Worm (Caenorhabditis elegans) whole organism, L1 larva: ENCODE measurements around the gene R13D7.2.

Experiments
- C16A3.4 ChIP-seq: fragments of 150-350 bp; optimal IDR thresholded peaks from 2 replicates; lab custom pipeline; 2014; ENCODE audit warnings: missing biosample characterization, missing genetic modification characterization
- C34B4.2 ChIP-seq: sonication (generic microtip); optimal IDR thresholded peaks from 2 replicates; lab custom pipeline; 2017; ENCODE audit warnings: mild to moderate bottlenecking, missing genetic modification characterization, missing compliant biosample characterization
- F16B12.6 ChIP-seq: fragments of 150-350 bp; optimal IDR thresholded peaks from 2 replicates; lab custom pipeline; 2014; ENCODE audit warnings: missing biosample characterization, missing genetic modification characterization
- Y116A8C.19 ChIP-seq: sonication (generic microtip); optimal IDR thresholded peaks from 2 replicates; lab custom pipeline; 2016; ENCODE audit warnings: missing compliant biosample characterization, missing genetic modification characterization, borderline replicate concordance
- aha-1 ChIP-seq: fragments of 150-350 bp; optimal IDR thresholded peaks from 2 replicates; lab custom pipeline; 2014; ENCODE audit warnings: missing biosample characterization, missing genetic modification characterization
- aly-2 ChIP-seq: fragments of 150-350 bp; optimal IDR thresholded peaks from 2 replicates; lab custom pipeline; 2014; ENCODE audit warnings: missing biosample characterization, missing genetic modification characterization
- blmp-1 ChIP-seq: fragments of 150-350 bp; optimal IDR thresholded peaks from 2 replicates; lab custom pipeline; 2014; ENCODE audit warnings: missing biosample characterization, missing genetic modification characterization
- ceh-63 ChIP-seq: fragments of 200-800 bp; sonication (Bioruptor generic); optimal IDR thresholded peaks from 2 replicates; lab custom pipeline; 2018; ENCODE audit warnings: mild to moderate bottlenecking, missing genetic modification characterization, missing compliant biosample characterization
- ceh-8 ChIP-seq: fragments of 200-800 bp; sonication (Bioruptor generic); optimal IDR thresholded peaks from 2 replicates; lab custom pipeline; 2018; ENCODE audit warnings: mild to moderate bottlenecking, missing genetic modification characterization, moderate library complexity, missing compliant biosample characterization
- ceh-88 ChIP-seq: fragments of 200-800 bp; sonication (Bioruptor generic); IDR thresholded peaks from 2 replicates; pipeline ENCODE4 v1.3.6; 2022; ENCODE audit warnings: missing genetic modification characterization, missing compliant biosample characterization
- efl-1 ChIP-seq, 4 experiments: fragments of 150-350 bp; optimal IDR thresholded peaks in 3 of 4; peaks in 1 of 4; 1 replicate in 1 of 4; 2 replicates in 3 of 4; lab custom pipeline; 2014; ENCODE audit warnings: missing biosample characterization in 2 of 4, missing genetic modification characterization in 2 of 4, missing genetic modification reagents in 2 of 4
- egl-13 ChIP-seq: sonication (generic microtip); optimal IDR thresholded peaks from 2 replicates; lab custom pipeline; 2016; ENCODE audit warnings: missing genotype, missing genetic modification reagents, missing genetic modification characterization, missing compliant biosample characterization
- elt-2 ChIP-seq: sonication (generic microtip); optimal IDR thresholded peaks from 2 replicates; lab custom pipeline; 2016; ENCODE audit warnings: missing genetic modification characterization, mild to moderate bottlenecking, inconsistent platforms, missing compliant biosample characterization, missing genetic modification reagents
- elt-3 ChIP-seq, 6 experiments: fragments of 150-350 bp in 1 of 6; sonication (generic microtip); optimal IDR thresholded peaks; 2 replicates each; lab custom pipeline; 2017 to 2018; ENCODE audit warnings: missing biosample characterization in 6 of 6, missing genetic modification characterization in 6 of 6, inconsistent platforms in 1 of 6
- ets-5 ChIP-seq: fragments of 200-800 bp; sonication (Bioruptor generic); IDR thresholded peaks from 2 replicates; pipeline ENCODE4 v1.3.6; 2022; ENCODE audit warnings: missing genetic modification characterization, missing compliant biosample characterization
- fkh-10 ChIP-seq: sonication (generic microtip); optimal IDR thresholded peaks from 2 replicates; lab custom pipeline; 2017; ENCODE audit warnings: missing biosample characterization, missing genetic modification reagents, missing genetic modification characterization
- fkh-4 ChIP-seq: sonication (generic microtip); optimal IDR thresholded peaks from 2 replicates; lab custom pipeline; 2016; ENCODE audit warnings: missing compliant biosample characterization, missing genetic modification characterization, borderline replicate concordance
- fkh-8 ChIP-seq: sonication (generic microtip); optimal IDR thresholded peaks from 2 replicates; lab custom pipeline; 2016; ENCODE audit warnings: mild to moderate bottlenecking, missing genetic modification characterization, missing compliant biosample characterization
- grh-1 ChIP-seq: fragments of 200-800 bp; sonication (Bioruptor generic); IDR thresholded peaks from 2 replicates; pipeline ENCODE4 v1.3.6; 2022; ENCODE audit warnings: missing genetic modification reagents, missing genetic modification characterization, missing compliant biosample characterization
- hlh-17 ChIP-seq: fragments of 200-800 bp; sonication (Bioruptor generic); optimal IDR thresholded peaks from 2 replicates; lab custom pipeline; 2018; ENCODE audit warnings: missing genetic modification characterization, mild to moderate bottlenecking, missing compliant biosample characterization, moderate library complexity, borderline replicate concordance
- hpl-2 ChIP-seq: fragments of 150-350 bp; optimal IDR thresholded peaks from 2 replicates; lab custom pipeline; 2014; ENCODE audit warnings: missing biosample characterization, missing genetic modification reagents, missing genetic modification characterization
- isw-1 ChIP-seq: fragments of 200-800 bp; sonication (Bioruptor generic); IDR thresholded peaks from 2 replicates; pipeline ENCODE4 v1.3.6; 2022; ENCODE audit warnings: missing genetic modification characterization, missing compliant biosample characterization
- lin-13 ChIP-seq: fragments of 150-350 bp; optimal IDR thresholded peaks from 2 replicates; lab custom pipeline; 2014; ENCODE audit warnings: missing biosample characterization, missing genetic modification reagents, missing genetic modification characterization
- lin-14 ChIP-seq: fragments of 200-800 bp; sonication (Bioruptor generic); optimal IDR thresholded peaks from 2 replicates; lab custom pipeline; 2018; ENCODE audit warnings: mild to moderate bottlenecking, missing genetic modification characterization, moderate library complexity, missing compliant biosample characterization
- lin-35 ChIP-seq, 2 experiments: fragments of 150-350 bp; optimal IDR thresholded peaks; 2 replicates each; lab custom pipeline; 2014; ENCODE audit warnings: missing biosample characterization in 2 of 2, missing genetic modification characterization in 2 of 2, missing genetic modification reagents in 2 of 2
- lin-39 ChIP-seq: fragments of 150-350 bp; optimal IDR thresholded peaks from 2 replicates; lab custom pipeline; 2014; ENCODE audit warnings: missing biosample characterization, missing genetic modification reagents, missing genetic modification characterization
- lsy-2 ChIP-seq, 2 experiments: fragments of 150-350 bp; optimal IDR thresholded peaks; 2 replicates each; lab custom pipeline; 2014; ENCODE audit warnings: missing biosample characterization in 2 of 2, missing genetic modification characterization in 2 of 2
- mab-9 ChIP-seq: fragments of 200-800 bp; sonication (Bioruptor generic); IDR thresholded peaks from 2 replicates; pipeline ENCODE4 v1.3.6; 2022; ENCODE audit warnings: missing genetic modification reagents, missing genetic modification characterization, missing compliant biosample characterization
- mdl-1 ChIP-seq, 2 experiments: fragments of 150-350 bp; optimal IDR thresholded peaks; 2 replicates each; lab custom pipeline; 2014 to 2017; ENCODE audit warnings: missing biosample characterization in 2 of 2, missing genetic modification characterization in 2 of 2, inconsistent platforms in 1 of 2
- nhr-19 ChIP-seq: fragments of 200-800 bp; sonication (Bioruptor generic); conservative IDR thresholded peaks from 2 replicates; pipeline ENCODE4 v1.3.6; 2022; ENCODE audit warnings: missing genetic modification characterization, missing compliant biosample characterization
- nhr-71 ChIP-seq: sonication (generic microtip); optimal IDR thresholded peaks from 2 replicates; lab custom pipeline; 2016; ENCODE audit warnings: mild to moderate bottlenecking, missing genetic modification characterization, moderate library complexity, missing compliant biosample characterization
- nhr-85 ChIP-seq: sonication (generic microtip); peaks from one replicate; lab custom pipeline; 2016; ENCODE audit warnings: missing genetic modification characterization, inconsistent platforms, missing compliant biosample characterization
- nhr-90 ChIP-seq: sonication (generic microtip); optimal IDR thresholded peaks from 2 replicates; lab custom pipeline; 2016; ENCODE audit warnings: mild to moderate bottlenecking, missing genetic modification characterization, missing compliant biosample characterization; ENCODE audit not compliant: poor library complexity
- pag-3 ChIP-seq: sonication (generic microtip); optimal IDR thresholded peaks from 2 replicates; lab custom pipeline; 2017; ENCODE audit warnings: missing genetic modification characterization, mild to moderate bottlenecking, missing compliant biosample characterization, antibody characterized with exemption, borderline replicate concordance; ENCODE audit not compliant: insufficient read depth
- pax-3 ChIP-seq: fragments of 200-800 bp; sonication (Bioruptor generic); optimal IDR thresholded peaks from 2 replicates; lab custom pipeline; 2018; ENCODE audit warnings: mild to moderate bottlenecking, missing genetic modification characterization, moderate library complexity, missing compliant biosample characterization
- pqm-1 ChIP-seq: sonication (generic microtip); optimal IDR thresholded peaks from 3 replicates; lab custom pipeline; 2017; ENCODE audit warnings: missing biosample characterization, missing genetic modification characterization
- skn-1 ChIP-seq: fragments of 150-350 bp; optimal IDR thresholded peaks from 2 replicates; lab custom pipeline; 2014; ENCODE audit warnings: missing biosample characterization, missing genetic modification characterization
- snpc-4 ChIP-seq: fragments of 150-350 bp; optimal IDR thresholded peaks from 2 replicates; lab custom pipeline; 2014; ENCODE audit warnings: missing biosample characterization, missing genetic modification characterization
- snu-23 ChIP-seq: sonication (generic microtip); optimal IDR thresholded peaks from 2 replicates; lab custom pipeline; 2016; ENCODE audit warnings: missing genetic modification characterization, missing compliant biosample characterization
- sox-4 ChIP-seq: sonication (generic microtip); optimal IDR thresholded peaks from 2 replicates; lab custom pipeline; 2016; ENCODE audit warnings: missing genetic modification characterization, missing compliant biosample characterization
- swsn-7 ChIP-seq: sonication (generic microtip); optimal IDR thresholded peaks from 2 replicates; lab custom pipeline; 2016; ENCODE audit warnings: missing genetic modification characterization, missing compliant biosample characterization
- tbx-2 ChIP-seq: sonication (generic microtip); optimal IDR thresholded peaks from 2 replicates; lab custom pipeline; 2016; ENCODE audit warnings: missing genetic modification characterization, missing compliant biosample characterization
- tlp-1 ChIP-seq: fragments of 150-350 bp; optimal IDR thresholded peaks from 2 replicates; lab custom pipeline; 2014; ENCODE audit warnings: missing biosample characterization, missing genetic modification characterization
- unc-130 ChIP-seq: fragments of 150-350 bp; optimal IDR thresholded peaks from 2 replicates; lab custom pipeline; 2017; ENCODE audit warnings: missing biosample characterization, missing genetic modification characterization, inconsistent platforms
- unc-86 ChIP-seq: sonication (generic microtip); optimal IDR thresholded peaks from 2 replicates; lab custom pipeline; 2016; ENCODE audit warnings: missing genetic modification characterization, missing compliant biosample characterization
- vab-15 ChIP-seq: sonication (generic microtip); optimal IDR thresholded peaks from 2 replicates; lab custom pipeline; 2017; ENCODE audit warnings: missing genotype, mild to moderate bottlenecking, missing genetic modification characterization, missing compliant biosample characterization
- zag-1 ChIP-seq: fragments of 150-350 bp; optimal IDR thresholded peaks from 2 replicates; lab custom pipeline; 2014; ENCODE audit warnings: missing biosample characterization, missing genetic modification characterization
- ztf-11 ChIP-seq, 2 experiments: sonication (generic microtip); optimal IDR thresholded peaks; 2 replicates each; lab custom pipeline; 2016 to 2017; ENCODE audit warnings: missing genetic modification characterization in 2 of 2, missing biosample characterization in 1 of 2, missing compliant biosample characterization in 1 of 2
- ztf-4 ChIP-seq: fragments of 150-350 bp; optimal IDR thresholded peaks from 2 replicates; lab custom pipeline; 2014; ENCODE audit warnings: missing biosample characterization, missing genetic modification characterization

R13D7.2 gene

ce11 chrV:7434805-7435363, 25.2 kb downstream of the R13D7.2 start (continued):
- TF ChIP-seq nhr-71 (tag; lab: Kevin White, UChicago) (peak; percentile 92), vab-15 (tag; lab: Kevin White, UChicago) (no peak), efl-1 (optimal IDR thresholded peaks at IDR 0.05; lab: Kevin White, UChicago) (peak; percentile 19 to 41), efl-1 (GFP tag; optimal IDR thresholded peaks at IDR 0.05 in 1 of 2; lab: Kevin White, UChicago) (peak in 1 of 2 experiments; percentile 87), snu-23 (peak; percentile 79), swsn-7 (tag; lab: Kevin White, UChicago) (peak; percentile 63), C16A3.4 (tag; lab: Kevin White, UChicago) (peak; percentile 13), mdl-1 (tag; optimal IDR thresholded peaks at IDR 0.05; lab: Kevin White, UChicago) (peak in 1 of 2 experiments; percentile 89), ztf-4 (no peak), lin-14 (peak; percentile 88), ztf-11 (tag; optimal IDR thresholded peaks at IDR 0.05; lab: Kevin White, UChicago) (no peak), ceh-88 (no peak), isw-1 (GFP tag; lab: Robert Waterston, UW) (no peak), fkh-8 (peak; percentile 73), ceh-8 (GFP tag; lab: Kevin White, UChicago) (no peak), lin-35 (GFP tag; optimal IDR thresholded peaks at IDR 0.05; lab: Kevin White, UChicago) (peak; percentile 49 to 72), pax-3 (tag; lab: Kevin White, UChicago) (peak; percentile 29), ceh-63 (GFP tag; lab: Kevin White, UChicago) (no peak), lsy-2 (tag; optimal IDR thresholded peaks at IDR 0.05; lab: Kevin White, UChicago) (peak; percentile 55 to 58), sox-4 (tag; lab: Kevin White, UChicago) (no peak), fkh-10 (GFP tag; lab: Kevin White, UChicago) (peak; percentile 33), hlh-17 (GFP tag; lab: Kevin White, UChicago) (no peak), F16B12.6 (no peak), lin-13 (GFP tag; lab: Kevin White, UChicago) (no peak), tlp-1 (tag; lab: Kevin White, UChicago) (no peak), ets-5 (GFP tag; lab: Robert Waterston, UW) (no peak), aha-1 (tag; lab: Kevin White, UChicago) (no peak), C34B4.2 (tag; lab: Kevin White, UChicago) (no peak), pqm-1 (tag; lab: Kevin White, UChicago) (no peak), aly-2 (tag; lab: Kevin White, UChicago) (no peak), snpc-4 (tag; lab: Kevin White, UChicago) (peak; percentile 21), elt-3 (tag; optimal IDR thresholded peaks at IDR 0.05; lab: Kevin White, UChicago) (peak in 1 of 6 experiments; percentile 4)

- TF ChIP-seq egl-13 (tag; lab: Kevin White, UChicago) (no peak), skn-1 (peak; percentile 24), fkh-4 (no peak), tbx-2 (tag; lab: Kevin White, UChicago) (peak; percentile 20), unc-86 (tag; lab: Kevin White, UChicago) (no peak), mdl-1 (tag; optimal IDR thresholded peaks at IDR 0.05; lab: Kevin White, UChicago) (peak in 1 of 2 experiments; percentile 38), lin-14 (peak; percentile 18), mab-9 (GFP tag; lab: Robert Waterston, UW) (no peak), grh-1 (GFP tag; lab: Robert Waterston, UW) (0 out of 2 replicates have a peak, but pooled peaks have one; percentile 7), lin-39 (tag; lab: Kevin White, UChicago) (no peak), nhr-85 (tag; lab: Kevin White, UChicago) (peak; percentile 87), nhr-19 (GFP tag; lab: Robert Waterston, UW) (peak; percentile 72), blmp-1 (tag; lab: Kevin White, UChicago) (peak; percentile 83), pag-3 (no peak), unc-130 (tag; lab: Kevin White, UChicago) (peak; percentile 81), elt-2 (tag; lab: Kevin White, UChicago) (no peak), Y116A8C.19 (no peak), hpl-2 (GFP tag; lab: Kevin White, UChicago) (no peak), isw-1 (GFP tag; lab: Robert Waterston, UW) (no peak), nhr-90 (peak; percentile 48), snu-23 (peak; percentile 32), zag-1 (tag; lab: Kevin White, UChicago) (no peak)
Observed at ce11 chrV:7435376-7436204, 25.9 kb downstream of the R13D7.2 start, which contains the start of the genes ddo-2 and F25E5.8. Gene ddo-2 (minus strand): TSS chrV:7435705. Gene F25E5.8 (plus strand): TSS chrV:7435930.
